Worm (Caenorhabditis elegans) whole organism, late embryonic: ENCODE measurements around the gene bus-4.

ENCODE experiments used
- che-1 ChIP-seq: sonication (generic microtip); optimal IDR thresholded peaks from 2 replicates; lab custom pipeline; 2016; ENCODE audit warnings: mild to moderate bottlenecking, missing genetic modification characterization, missing compliant biosample characterization
- dve-1 ChIP-seq: sonication (generic microtip); optimal IDR thresholded peaks from 2 replicates; lab custom pipeline; 2017; ENCODE audit warnings: antibody characterized with exemption, mild to moderate bottlenecking, missing genetic modification characterization, missing compliant biosample characterization
- nfya-1 ChIP-seq: sonication (generic microtip); optimal IDR thresholded peaks from 2 replicates; lab custom pipeline; 2017; ENCODE audit warnings: missing genetic modification characterization, mild to moderate bottlenecking, missing compliant biosample characterization, antibody characterized with exemption, moderate library complexity
- pha-2 ChIP-seq: sonication (generic microtip); optimal IDR thresholded peaks from 2 replicates; lab custom pipeline; 2017; ENCODE audit warnings: mild to moderate bottlenecking, missing genetic modification characterization, missing compliant biosample characterization
- unc-55 ChIP-seq: sonication (generic microtip); optimal IDR thresholded peaks from 2 replicates; lab custom pipeline; 2017; ENCODE audit warnings: missing biosample characterization, missing genetic modification reagents, missing genetic modification characterization

ce11 chrIV:4678718-4679117, 9.4 kb upstream of the bus-4 start, which contains the start of gene kin-36:
- TF ChIP-seq pha-2 (tag; lab: Kevin White, UChicago) (no peak), nfya-1 (tag; lab: Kevin White, UChicago) (no peak), dve-1 (tag; lab: Kevin White, UChicago) (no peak), unc-55 (GFP tag; lab: Kevin White, UChicago) (no peak), che-1 (tag; lab: Kevin White, UChicago) (no peak)
